Fruit fly (Drosophila melanogaster) whole organism, embryonic: Measurements from ENCODE around the gene Bug22.

Source experiments
- ATbp ChIP-seq: fragments of 200-800 bp; sonication (Bioruptor generic); optimal IDR thresholded peaks from 2 replicates; lab custom pipeline; 2017; ENCODE audit warnings: missing biosample characterization, mild to moderate bottlenecking, missing genetic modification characterization, missing genetic modification reagents
- Antp ChIP-seq: fragments of 200-800 bp; sonication (Bioruptor generic); optimal IDR thresholded peaks from 3 replicates; lab custom pipeline; 2016; ENCODE audit warnings: missing biosample characterization, missing genetic modification characterization
- Asciz ChIP-seq: fragments of 200-800 bp; sonication (Bioruptor generic); optimal IDR thresholded peaks from 2 replicates; lab custom pipeline; 2017; ENCODE audit warnings: missing biosample characterization, mild to moderate bottlenecking, missing genetic modification characterization, missing genetic modification reagents
- Atf6 ChIP-seq: fragments of 200-800 bp; sonication (Bioruptor generic); IDR thresholded peaks from 2 replicates; pipeline ENCODE4 v1.3.6; 2022; ENCODE audit warnings: missing biosample characterization, missing genetic modification characterization
- C15 ChIP-seq: fragments of 200-800 bp; sonication (Bioruptor generic); IDR thresholded peaks from 3 replicates; pipeline ENCODE4 v1.3.6; 2022; ENCODE audit warnings: missing biosample characterization, missing genetic modification characterization
- CG10209 ChIP-seq: fragments of 200-800 bp; sonication (Bioruptor generic); optimal IDR thresholded peaks from 3 replicates; lab custom pipeline; 2017; ENCODE audit warnings: missing biosample characterization, mild to moderate bottlenecking, missing genetic modification characterization, missing genetic modification reagents
- CG10366 ChIP-seq: fragments of 200-800 bp; sonication (Bioruptor generic); IDR thresholded peaks from 2 replicates; pipeline ENCODE4 v1.3.6; 2022; ENCODE audit warnings: missing biosample characterization, missing genetic modification characterization
- CG10959 ChIP-seq: fragments of 200-800 bp; sonication (Bioruptor generic); IDR thresholded peaks from 2 replicates; pipeline ENCODE4 v1.3.6; 2022; ENCODE audit warnings: missing biosample characterization, missing genetic modification characterization
- CG13424 ChIP-seq: fragments of 200-800 bp; sonication (Bioruptor generic); optimal IDR thresholded peaks from 2 replicates; lab custom pipeline; 2019; ENCODE audit warnings: missing biosample characterization, mild to moderate bottlenecking, missing genetic modification characterization, moderate library complexity
- CG15601 ChIP-seq: fragments of 200-800 bp; sonication (Bioruptor generic); optimal IDR thresholded peaks from 3 replicates; lab custom pipeline; 2019; ENCODE audit warnings: missing biosample characterization, mild to moderate bottlenecking, missing genetic modification characterization, moderate library complexity
- CG17328 ChIP-seq: fragments of 200-800 bp; sonication (Bioruptor generic); IDR thresholded peaks from 2 replicates; pipeline ENCODE4 v1.3.6; 2022; ENCODE audit warnings: missing biosample characterization, missing genetic modification characterization
- CG17361 ChIP-seq: fragments of 200-800 bp; sonication (Bioruptor generic); IDR thresholded peaks from 3 replicates; pipeline ENCODE4 v1.3.6; 2022; ENCODE audit warnings: missing biosample characterization, missing genetic modification characterization
- CG18599 ChIP-seq: fragments of 200-800 bp; sonication (Bioruptor generic); optimal IDR thresholded peaks from 3 replicates; lab custom pipeline; 2017; ENCODE audit warnings: missing biosample characterization, missing genetic modification characterization, mild to moderate bottlenecking, moderate library complexity, missing genetic modification reagents
- CG31224 ChIP-seq: fragments of 200-800 bp; sonication (Bioruptor generic); IDR thresholded peaks from 2 replicates; pipeline ENCODE4 v1.3.6; 2022; ENCODE audit warnings: missing biosample characterization, missing genetic modification characterization
- CG3995 ChIP-seq: fragments of 200-800 bp; sonication (Bioruptor generic); optimal IDR thresholded peaks from 3 replicates; lab custom pipeline; 2016; ENCODE audit warnings: missing biosample characterization, missing genetic modification characterization
- CG4820 ChIP-seq: fragments of 200-800 bp; sonication (Bioruptor generic); optimal IDR thresholded peaks from 3 replicates; lab custom pipeline; 2016; ENCODE audit warnings: missing biosample characterization, missing genetic modification characterization
- CG8290 ChIP-seq, 3 experiments: fragments of 200-800 bp; sonication (Bioruptor generic); optimal IDR thresholded peaks; 2 replicates each; lab custom pipeline; 2016 to 2019; ENCODE audit warnings: missing biosample characterization in 3 of 3, missing genetic modification characterization in 3 of 3, mild to moderate bottlenecking in 2 of 3, moderate library complexity in 1 of 3
- CG8388 ChIP-seq: fragments of 200-800 bp; sonication (Bioruptor generic); optimal IDR thresholded peaks from 2 replicates; lab custom pipeline; 2019; ENCODE audit warnings: missing biosample characterization, mild to moderate bottlenecking, missing genetic modification characterization, moderate library complexity
- Deaf1 ChIP-seq: fragments of 200-800 bp; optimal IDR thresholded peaks from 3 replicates; lab custom pipeline; 2019; ENCODE audit warnings: missing biosample characterization, mild to moderate bottlenecking, missing genetic modification characterization, moderate library complexity
- Drgx ChIP-seq: fragments of 200-800 bp; sonication (Bioruptor generic); IDR thresholded peaks from 2 replicates; pipeline ENCODE4 v1.3.6; 2022; ENCODE audit warnings: missing biosample characterization, missing genetic modification characterization
- E2f2 ChIP-seq: fragments of 200-800 bp; sonication (Bioruptor generic); IDR thresholded peaks from 2 replicates; pipeline ENCODE4 v1.3.6; 2022; ENCODE audit warnings: missing biosample characterization, missing genetic modification characterization
- HHEX ChIP-seq: fragments of 200-800 bp; sonication (Bioruptor generic); optimal IDR thresholded peaks from 3 replicates; lab custom pipeline; 2017; ENCODE audit warnings: missing biosample characterization, mild to moderate bottlenecking, missing genetic modification characterization, missing genetic modification reagents
- HmgZ ChIP-seq: fragments of 200-800 bp; sonication (Bioruptor generic); optimal IDR thresholded peaks from 2 replicates; lab custom pipeline; 2018; ENCODE audit warnings: missing biosample characterization, mild to moderate bottlenecking, missing genetic modification characterization
- Hr3 ChIP-seq: fragments of 200-800 bp; sonication (Bioruptor generic); optimal IDR thresholded peaks from 3 replicates; lab custom pipeline; 2016; ENCODE audit warnings: missing biosample characterization, missing genetic modification characterization
- NFAT ChIP-seq: fragments of 200-800 bp; sonication (Bioruptor generic); IDR thresholded peaks from 2 replicates; pipeline ENCODE4 v1.3.6; 2022; ENCODE audit warnings: missing biosample characterization, missing genetic modification characterization
- NfI ChIP-seq: fragments of 200-800 bp; sonication (Bioruptor generic); optimal IDR thresholded peaks from 3 replicates; lab custom pipeline; 2018; ENCODE audit warnings: missing biosample characterization, mild to moderate bottlenecking, missing genetic modification characterization, moderate library complexity
- Oaz ChIP-seq: fragments of 200-800 bp; sonication (Bioruptor generic); IDR thresholded peaks from 2 replicates; pipeline ENCODE4 v1.3.6; 2022; ENCODE audit warnings: missing biosample characterization, missing genetic modification characterization
- Opbp ChIP-seq: fragments of 200-800 bp; sonication (Bioruptor generic); IDR thresholded peaks from 3 replicates; pipeline ENCODE4 v1.3.6; 2022; ENCODE audit warnings: missing biosample characterization, missing genetic modification characterization; ENCODE audit not compliant: partially characterized antibody
- Six4 ChIP-seq: fragments of 200-800 bp; sonication (Bioruptor generic); optimal IDR thresholded peaks from 2 replicates; lab custom pipeline; 2016; ENCODE audit warnings: missing biosample characterization, missing genetic modification characterization
- Sox102F ChIP-seq: fragments of 200-800 bp; sonication (Bioruptor generic); optimal IDR thresholded peaks from 2 replicates; lab custom pipeline; 2018; ENCODE audit warnings: missing biosample characterization, mild to moderate bottlenecking, missing genetic modification characterization, moderate library complexity
- chn ChIP-seq: fragments of 200-800 bp; sonication (Bioruptor generic); optimal IDR thresholded peaks from 2 replicates; lab custom pipeline; 2016; ENCODE audit warnings: missing biosample characterization, missing genetic modification characterization
- dati ChIP-seq: fragments of 200-800 bp; sonication (Bioruptor generic); IDR thresholded peaks from 2 replicates; pipeline ENCODE4 v1.3.6; 2022; ENCODE audit warnings: missing biosample characterization, missing genetic modification characterization
- ems ChIP-seq: fragments of 200-800 bp; sonication (Bioruptor generic); optimal IDR thresholded peaks from 3 replicates; lab custom pipeline; 2016; ENCODE audit warnings: missing biosample characterization, missing genetic modification characterization
- esg ChIP-seq: fragments of 200-800 bp; sonication (Bioruptor generic); conservative IDR thresholded peaks from 2 replicates; pipeline ENCODE4 v1.3.6; 2022; ENCODE audit warnings: missing biosample characterization, missing genetic modification characterization
- fd96Cb ChIP-seq: fragments of 200-800 bp; sonication (Bioruptor generic); optimal IDR thresholded peaks from 2 replicates; lab custom pipeline; 2018; ENCODE audit warnings: missing biosample characterization, mild to moderate bottlenecking, missing genetic modification characterization, moderate library complexity
- gce ChIP-seq: fragments of 200-800 bp; sonication (Bioruptor generic); IDR thresholded peaks from 3 replicates; pipeline ENCODE4 v1.3.6; 2022; ENCODE audit warnings: missing biosample characterization, missing genetic modification characterization
- jing ChIP-seq: fragments of 200-800 bp; sonication (Bioruptor generic); optimal IDR thresholded peaks from 2 replicates; lab custom pipeline; 2018; ENCODE audit warnings: missing biosample characterization, mild to moderate bottlenecking, missing genetic modification characterization
- lab ChIP-seq: fragments of 200-800 bp; sonication (Bioruptor generic); optimal IDR thresholded peaks from 3 replicates; lab custom pipeline; 2017; ENCODE audit warnings: missing biosample characterization, missing genetic modification characterization, mild to moderate bottlenecking, moderate library complexity, missing genetic modification reagents
- lola ChIP-seq, 3 experiments: fragments of >200 bp in 2 of 3; fragments of 200-800 bp in 1 of 3; sonication (Bioruptor generic) in 1 of 3; optimal IDR thresholded peaks; 2 replicates each; lab custom pipeline; 2017 to 2019; ENCODE audit warnings: missing biosample characterization in 3 of 3, missing genetic modification characterization in 3 of 3, mild to moderate bottlenecking in 1 of 3, moderate library complexity in 1 of 3
- odd ChIP-seq: fragments of 200-800 bp; sonication (Bioruptor generic); optimal IDR thresholded peaks from 2 replicates; lab custom pipeline; 2017; ENCODE audit warnings: missing biosample characterization, mild to moderate bottlenecking, missing genetic modification characterization
- peb ChIP-seq: fragments of 200-800 bp; sonication (Bioruptor generic); IDR thresholded peaks from 2 replicates; pipeline ENCODE4 v1.3.6; 2022; ENCODE audit warnings: missing biosample characterization, missing genetic modification characterization
- pnt ChIP-seq: fragments of 200-800 bp; sonication (Bioruptor generic); optimal IDR thresholded peaks from 3 replicates; lab custom pipeline; 2016; ENCODE audit warnings: missing biosample characterization, missing genetic modification characterization
- psq ChIP-seq: fragments of 200-800 bp; sonication (Bioruptor generic); optimal IDR thresholded peaks from 2 replicates; lab custom pipeline; 2017; ENCODE audit warnings: missing biosample characterization, missing genetic modification characterization
- run ChIP-seq: fragments of 200-800 bp; sonication (Bioruptor generic); optimal IDR thresholded peaks from 3 replicates; lab custom pipeline; 2018; ENCODE audit warnings: missing biosample characterization, mild to moderate bottlenecking, missing genetic modification characterization
- sc ChIP-seq, 3 experiments: fragments of >200 bp in 2 of 3; fragments of 200-800 bp in 1 of 3; sonication (Bioruptor generic) in 1 of 3; optimal IDR thresholded peaks; 2 replicates in 2 of 3; 3 replicates in 1 of 3; lab custom pipeline; 2017; ENCODE audit warnings: mild to moderate bottlenecking in 1 of 3, missing biosample characterization in 1 of 3, missing genetic modification characterization in 1 of 3, missing genetic modification reagents in 1 of 3
- sens-2 ChIP-seq: fragments of 200-800 bp; sonication (Bioruptor generic); IDR thresholded peaks from 2 replicates; pipeline ENCODE4 v1.3.6; 2022; ENCODE audit warnings: missing biosample characterization, missing genetic modification characterization
- tgo ChIP-seq: fragments of 200-800 bp; sonication (Bioruptor generic); IDR thresholded peaks from 3 replicates; pipeline ENCODE4 v1.3.6; 2022; ENCODE audit warnings: missing biosample characterization, missing genetic modification characterization
- toy ChIP-seq: fragments of 200-800 bp; sonication (Bioruptor generic); IDR thresholded peaks from 2 replicates; pipeline ENCODE4 v1.3.6; 2022; ENCODE audit warnings: missing biosample characterization, missing genetic modification characterization
- trem ChIP-seq: fragments of 200-800 bp; optimal IDR thresholded peaks from 3 replicates; lab custom pipeline; 2019; ENCODE audit warnings: missing biosample characterization, mild to moderate bottlenecking, missing genetic modification characterization, moderate library complexity

Gene Bug22

DNA sequence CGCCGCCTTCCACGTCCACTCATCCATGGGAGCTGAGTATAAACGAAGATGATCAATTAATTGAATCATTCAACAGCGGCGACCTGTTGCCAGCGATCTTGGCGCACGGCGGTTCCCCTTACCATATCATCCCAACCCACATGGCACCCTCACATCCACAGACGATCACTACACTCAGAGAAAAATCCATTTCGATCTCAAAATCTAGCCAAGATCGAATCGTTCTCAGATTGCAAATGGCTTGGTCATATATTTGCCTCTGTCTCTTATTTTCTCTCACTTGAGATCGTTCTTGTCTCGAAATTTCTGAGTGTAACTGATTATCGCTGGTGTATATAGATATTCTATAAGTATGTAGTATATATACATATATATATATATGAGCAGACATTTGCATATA is 37.7 kb upstream of the Bug22 start (continued):
- TF ChIP-seq sc (optimal IDR thresholded peaks at IDR 0.05; lab: Kevin White, UChicago): no peak
- peak; percentile 33 for TF ChIP-seq sc (GFP tag; optimal IDR thresholded peaks at IDR 0.05; lab: Kevin White, UChicago)
- TF ChIP-seq run: no peak
- TF ChIP-seq CG8388: peak; percentile 25
- TF ChIP-seq Hr3 (GFP tag; lab: Kevin White, UChicago): peak; percentile 9
- TF ChIP-seq Opbp (GFP tag; lab: Robert Waterston, UW): no peak
- TF ChIP-seq toy (GFP tag; lab: Robert Waterston, UW): 0 out of 2 replicates have a peak, but pooled peaks have one; percentile 14
- TF ChIP-seq fd96Cb (tag; lab: Kevin White, UChicago): peak; percentile 48
- no peak for TF ChIP-seq CG8290 (GFP tag; optimal IDR thresholded peaks at IDR 0.05; lab: Kevin White, UChicago)
- peak in 1 of 2 experiments; percentile 84 for TF ChIP-seq CG8290 (tag; optimal IDR thresholded peaks at IDR 0.05; lab: Kevin White, UChicago)
- peak; percentile 16 for TF ChIP-seq trem (tag; lab: Kevin White, UChicago)
- TF ChIP-seq CG15601 (tag; lab: Kevin White, UChicago): peak; percentile 35
- no peak for TF ChIP-seq C15 (GFP tag; lab: Robert Waterston, UW)
- no peak for TF ChIP-seq lola (GFP tag; optimal IDR thresholded peaks at IDR 0.05; lab: Kevin White, UChicago)
- TF ChIP-seq CG31224: peak; percentile 44; the same call in 1 of the 2 replicates
- TF ChIP-seq Oaz (GFP tag; lab: Robert Waterston, UW): no peak
- peak; percentile 49 for TF ChIP-seq ATbp
- TF ChIP-seq HmgZ: peak; percentile 15
- peak; percentile 31; the same call in 1 of the 2 replicates for TF ChIP-seq E2f2 (GFP tag; lab: Robert Waterston, UW)
- TF ChIP-seq HHEX (GFP tag; lab: Kevin White, UChicago): peak; percentile 61
- peak; percentile 72; the same call in 2 of the 3 replicates for TF ChIP-seq tgo (GFP tag; lab: Robert Waterston, UW)
- peak; percentile 11 for TF ChIP-seq chn (GFP tag; lab: Kevin White, UChicago)
- TF ChIP-seq esg (GFP tag; lab: Robert Waterston, UW): peak; percentile 61
- TF ChIP-seq CG4820: peak; percentile 44
- TF ChIP-seq ems (GFP tag; lab: Kevin White, UChicago): peak; percentile 36
- TF ChIP-seq CG10959 (GFP tag; lab: Robert Waterston, UW): no peak
- no peak for TF ChIP-seq CG17328 (GFP tag; lab: Robert Waterston, UW)
- peak; percentile 67 for TF ChIP-seq CG13424 (tag; lab: Kevin White, UChicago)
- TF ChIP-seq Sox102F: peak; percentile 65
- peak; percentile 80 for TF ChIP-seq Drgx
- peak; percentile 63 for TF ChIP-seq Atf6
- TF ChIP-seq CG10209: peak; percentile 39
- peak; percentile 16 for TF ChIP-seq pnt (GFP tag; lab: Kevin White, UChicago)
- peak; percentile 56; the same call in 1 of the 2 replicates for TF ChIP-seq dati
- TF ChIP-seq psq (GFP tag; lab: Kevin White, UChicago): no peak
- peak; percentile 11 for TF ChIP-seq odd (GFP tag; lab: Kevin White, UChicago)
- peak; percentile 56 for TF ChIP-seq peb
- peak; percentile 79 for TF ChIP-seq lab (GFP tag; lab: Kevin White, UChicago)
- peak; percentile 47 for TF ChIP-seq CG18599 (GFP tag; lab: Kevin White, UChicago)
- peak; percentile 41 for TF ChIP-seq Asciz (GFP tag; lab: Kevin White, UChicago)
- no peak for TF ChIP-seq Deaf1 (tag; lab: Kevin White, UChicago)
- peak; percentile 49 for TF ChIP-seq Antp (GFP tag; lab: Kevin White, UChicago)
- no peak for TF ChIP-seq CG3995
- peak; percentile 29; the same call in 1 of the 2 replicates for TF ChIP-seq sens-2 (GFP tag; lab: Robert Waterston, UW)
- peak; percentile 18 for TF ChIP-seq Six4 (GFP tag; lab: Kevin White, UChicago)
- TF ChIP-seq NFAT (GFP tag; lab: Robert Waterston, UW): peak; percentile 78
- TF ChIP-seq NfI (GFP tag; lab: Kevin White, UChicago): peak; percentile 63
- TF ChIP-seq CG17361: peak; percentile 36; the same call in 1 of the 3 replicates
- TF ChIP-seq jing (GFP tag; lab: Kevin White, UChicago): peak; percentile 14
- peak; percentile 45; the same call in 1 of the 3 replicates for TF ChIP-seq gce
- peak; percentile 40 for TF ChIP-seq CG10366 (GFP tag; lab: Robert Waterston, UW)
